Fruit fly (Drosophila melanogaster): Measurements from ENCODE around the gene CG5958.
A peak's percentile ranks its signal among the peaks of the same experiment; 100 is the strongest.

Gene CG5958

DNA sequence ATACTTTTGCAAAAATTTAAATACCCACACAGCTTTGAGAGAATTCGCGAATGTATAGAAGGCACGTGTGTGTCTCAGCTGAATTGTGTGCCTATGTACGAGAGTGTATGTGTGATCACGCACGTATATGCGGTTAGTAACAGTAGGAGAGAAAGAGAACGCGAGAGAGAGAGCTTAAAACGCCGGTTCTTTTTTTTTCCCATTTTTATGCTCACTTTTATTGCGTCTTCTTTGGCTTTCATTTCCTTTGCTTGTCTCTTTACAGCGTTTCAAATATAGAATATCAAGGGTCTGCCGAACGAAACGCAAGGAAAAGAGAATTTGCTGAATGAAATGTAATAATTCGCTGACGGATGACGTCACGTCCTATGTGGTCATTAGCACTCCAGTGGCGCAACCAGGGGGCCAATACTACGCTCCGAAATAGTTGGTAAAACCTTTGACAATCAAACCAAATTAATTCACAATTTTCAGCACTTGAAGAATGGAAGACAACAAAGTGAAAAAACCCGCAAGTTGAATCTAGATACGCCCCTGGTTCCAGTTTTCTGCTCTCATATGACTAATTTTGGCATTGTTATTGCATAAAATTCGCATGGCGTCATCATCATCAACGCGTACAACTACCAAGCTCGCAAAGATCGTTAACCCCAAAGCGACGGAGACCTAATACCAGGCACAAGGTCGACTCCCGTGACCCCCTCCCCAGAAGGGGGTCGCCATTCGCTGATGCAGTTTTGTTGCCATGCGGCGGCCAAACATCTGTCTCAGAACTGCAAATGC lies 8.2 kb downstream of the CG5958 start (continued):
- TF ChIP-seq CG15601 (tag; optimal IDR thresholded peaks at IDR 0.05), result no peak
- TF ChIP-seq CHES-1-like (GFP tag; optimal IDR thresholded peaks at IDR 0.05), result peak; percentile 78
- no peak for TF ChIP-seq ro (GFP tag; IDR thresholded peaks at IDR 0.05)
- peak; percentile 83 for TF ChIP-seq Taf1 (GFP tag; IDR thresholded peaks at IDR 0.05)
- 0 out of 2 replicates have a peak, but pooled peaks have one; percentile 18 for TF ChIP-seq crol (GFP tag; IDR thresholded peaks at IDR 0.05)
- peak; percentile 63 for TF ChIP-seq Adf1 (GFP tag; IDR thresholded peaks at IDR 0.05)
- TF ChIP-seq CG32532 (GFP tag; IDR thresholded peaks at IDR 0.05), result peak; percentile 93
- TF ChIP-seq wor (GFP tag; IDR thresholded peaks at IDR 0.05), result no peak
- TF ChIP-seq CG3163 (GFP tag; optimal IDR thresholded peaks at IDR 0.05), result peak; percentile 27
- TF ChIP-seq dm (GFP tag; optimal IDR thresholded peaks at IDR 0.05), result no peak
- peak; percentile 84 for TF ChIP-seq schlank (tag; optimal IDR thresholded peaks at IDR 0.05)
- peak; percentile 51 for TF ChIP-seq fd3F (GFP tag; optimal IDR thresholded peaks at IDR 0.05)
- no peak for TF ChIP-seq prd (optimal IDR thresholded peaks at IDR 0.05)
- TF ChIP-seq prd (GFP tag; IDR thresholded peaks at IDR 0.05), result peak; percentile 70; the same call in 2 of the 3 replicates
- TF ChIP-seq pum (GFP tag; optimal IDR thresholded peaks at IDR 0.05), result no peak
- peak; percentile 61; the same call in 1 of the 2 replicates for TF ChIP-seq CG8765 (GFP tag; IDR thresholded peaks at IDR 0.05)
- TF ChIP-seq CG17612 (GFP tag; IDR thresholded peaks at IDR 0.05), result peak; percentile 53; the same call in 1 of the 2 replicates
- no peak for TF ChIP-seq odd (GFP tag; optimal IDR thresholded peaks at IDR 0.05)
- TF ChIP-seq CG2678 (tag; optimal IDR thresholded peaks at IDR 0.05), result peak; percentile 68
- TF ChIP-seq CG3995 (GFP tag; optimal IDR thresholded peaks at IDR 0.05), result peak; percentile 34
- no peak for TF ChIP-seq Dll (GFP tag; IDR thresholded peaks at IDR 0.05; ENCODE audit: partially characterized antibody)
- no peak for TF ChIP-seq CG10979 (tag; optimal IDR thresholded peaks at IDR 0.05)
- TF ChIP-seq Dip3 (GFP tag; optimal IDR thresholded peaks at IDR 0.05), result peak; percentile 73
- peak; percentile 42 for TF ChIP-seq sug (tag; optimal IDR thresholded peaks at IDR 0.05)
- TF ChIP-seq CG10462 (GFP tag; optimal IDR thresholded peaks at IDR 0.05), result no peak
- no peak for TF ChIP-seq hbn (GFP tag; IDR thresholded peaks at IDR 0.05; ENCODE audit: partially characterized antibody)
- peak; percentile 58 for TF ChIP-seq CG9817 (tag; optimal IDR thresholded peaks at IDR 0.05)
- no peak for TF ChIP-seq Asciz (GFP tag; optimal IDR thresholded peaks at IDR 0.05)
- no peak for TF ChIP-seq CG33213 (GFP tag; optimal IDR thresholded peaks at IDR 0.05)
- peak; percentile 1 for TF ChIP-seq NC2α (GFP tag; optimal IDR thresholded peaks at IDR 0.05)
- TF ChIP-seq Fer1 (GFP tag; optimal IDR thresholded peaks at IDR 0.05), result peak; percentile 30
- no peak for TF ChIP-seq CG7963 (GFP tag; IDR thresholded peaks at IDR 0.05; ENCODE audit: partially characterized antibody)
- TF ChIP-seq CG4707 (GFP tag; optimal IDR thresholded peaks at IDR 0.05), result no peak
- TF ChIP-seq gcm2 (GFP tag; optimal IDR thresholded peaks at IDR 0.05), result peak; percentile 41
- no peak for TF ChIP-seq twi (tag; optimal IDR thresholded peaks at IDR 0.05)
- TF ChIP-seq ind (GFP tag; optimal IDR thresholded peaks at IDR 0.05), result peak; percentile 58
- TF ChIP-seq Dbx (GFP tag; IDR thresholded peaks at IDR 0.05), result peak; percentile 92
- TF ChIP-seq Awh (GFP tag; IDR thresholded peaks at IDR 0.05), result no peak
- TF ChIP-seq CG9932 (GFP tag; IDR thresholded peaks at IDR 0.05), result peak; percentile 94
- TF ChIP-seq CG7372 (GFP tag; IDR thresholded peaks at IDR 0.05), result 0 out of 2 replicates have a peak, but pooled peaks have one; percentile 42
- TF ChIP-seq sim (GFP tag; IDR thresholded peaks at IDR 0.05), result no peak
- peak; percentile 43; the same call in 1 of the 2 replicates for TF ChIP-seq CG4730 (GFP tag; IDR thresholded peaks at IDR 0.05)
- peak; percentile 40 for TF ChIP-seq kay (GFP tag; optimal IDR thresholded peaks at IDR 0.05)
- peak; percentile 81 for TF ChIP-seq lmd (GFP tag; IDR thresholded peaks at IDR 0.05)
- TF ChIP-seq ftz-f1 (GFP tag; optimal IDR thresholded peaks at IDR 0.05), result peak; percentile 50
- peak; percentile 81 for TF ChIP-seq Ets65A (GFP tag)
- no peak for TF ChIP-seq CG8478 (optimal IDR thresholded peaks at IDR 0.05)
- 0 out of 2 replicates have a peak, but pooled peaks have one; percentile 34 for TF ChIP-seq CG17328 (GFP tag; IDR thresholded peaks at IDR 0.05)
- no peak for TF ChIP-seq slp2 (GFP tag; optimal IDR thresholded peaks at IDR 0.05)
- TF ChIP-seq wdn (GFP tag; IDR thresholded peaks at IDR 0.05), result peak; percentile 82
- peak; percentile 64 for TF ChIP-seq HmgZ (tag; optimal IDR thresholded peaks at IDR 0.05)
